Fruit fly (Drosophila melanogaster): ENCODE results near the gene CG43736.

CG43736 gene

DNA sequence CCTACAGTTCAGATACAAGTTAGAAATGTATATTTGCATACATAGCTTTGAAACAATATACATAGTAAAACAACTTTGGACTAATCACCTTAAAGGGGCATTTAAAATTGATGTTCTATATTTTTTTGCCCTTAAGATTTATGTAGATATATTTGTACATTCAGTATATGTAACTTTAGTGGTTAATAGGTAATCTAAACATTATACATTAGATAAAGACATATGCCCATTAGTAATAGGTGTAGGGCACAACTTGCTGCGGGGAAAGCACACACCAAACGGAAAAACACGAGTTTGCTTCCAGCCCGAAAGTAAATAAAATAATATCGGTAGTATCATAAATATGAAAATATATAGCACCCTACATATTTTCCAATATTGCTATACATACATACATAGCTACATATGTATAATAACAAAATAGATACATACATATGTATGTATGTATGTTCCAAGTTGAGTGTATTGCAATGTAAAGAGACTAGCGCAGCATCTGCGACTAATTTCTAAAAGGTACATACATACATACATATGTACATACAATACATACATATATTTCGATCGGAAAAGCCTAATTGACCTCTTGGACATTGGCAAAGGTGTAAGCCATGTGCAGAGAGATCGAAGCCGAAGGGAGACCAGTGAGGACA is at the start of gene CG43736 (continued):
- TF ChIP-seq crp (GFP tag; optimal IDR thresholded peaks at IDR 0.05): peak in 1 of 2 experiments; percentile 49
- TF ChIP-seq Ets65A (GFP tag): peak; percentile 98
- peak; percentile 96 for TF ChIP-seq CG10209 (GFP tag; optimal IDR thresholded peaks at IDR 0.05)
- peak; percentile 86 for TF ChIP-seq CG7372 (GFP tag; IDR thresholded peaks at IDR 0.05)
- peak; percentile 85 for TF ChIP-seq klu (GFP tag; IDR thresholded peaks at IDR 0.05)
- TF ChIP-seq aop (GFP tag; IDR thresholded peaks at IDR 0.05): no peak
- TF ChIP-seq bigmax (GFP tag; optimal IDR thresholded peaks at IDR 0.05): peak; percentile 48
- TF ChIP-seq sens-2 (GFP tag; IDR thresholded peaks at IDR 0.05): peak; percentile 59; the same call in 1 of the 2 replicates
- peak; percentile 70 for TF ChIP-seq CG43689 (GFP tag; IDR thresholded peaks at IDR 0.05)
- TF ChIP-seq CG1792 (GFP tag; optimal IDR thresholded peaks at IDR 0.05): peak; percentile 86
- TF ChIP-seq CG10431 (GFP tag; optimal IDR thresholded peaks at IDR 0.05): peak; percentile 85
- TF ChIP-seq CG33557 (GFP tag; optimal IDR thresholded peaks at IDR 0.05): peak; percentile 93
- TF ChIP-seq p53 (GFP tag; optimal IDR thresholded peaks at IDR 0.05): peak; percentile 59
- TF ChIP-seq ERR (GFP tag; optimal IDR thresholded peaks at IDR 0.05): peak; percentile 75
- TF ChIP-seq CG12744 (GFP tag; optimal IDR thresholded peaks at IDR 0.05): peak; percentile 90
- TF ChIP-seq dm (GFP tag; optimal IDR thresholded peaks at IDR 0.05): peak; percentile 79
- peak; percentile 91 for TF ChIP-seq Dip3 (GFP tag; optimal IDR thresholded peaks at IDR 0.05)
- TF ChIP-seq zf30C (GFP tag; optimal IDR thresholded peaks at IDR 0.05): no peak
- TF ChIP-seq Ssrp (tag; optimal IDR thresholded peaks at IDR 0.05): peak; percentile 96
- TF ChIP-seq CG15514 (GFP tag; optimal IDR thresholded peaks at IDR 0.05): peak; percentile 77
- TF ChIP-seq Scr (GFP tag; IDR thresholded peaks at IDR 0.05; ENCODE audit: partially characterized antibody): no peak
- TF ChIP-seq HmgD (GFP tag; optimal IDR thresholded peaks at IDR 0.05): peak; percentile 45
- peak; percentile 91 for TF ChIP-seq CG8944 (GFP tag; optimal IDR thresholded peaks at IDR 0.05)
- TF ChIP-seq usp (GFP tag; optimal IDR thresholded peaks at IDR 0.05): no peak
- TF ChIP-seq CG6854 (GFP tag; optimal IDR thresholded peaks at IDR 0.05): peak; percentile 94
- peak; percentile 43 for TF ChIP-seq MESR4 (GFP tag; optimal IDR thresholded peaks at IDR 0.05)
- TF ChIP-seq CG4328 (GFP tag; optimal IDR thresholded peaks at IDR 0.05): peak; percentile 94
- TF ChIP-seq cas (GFP tag; IDR thresholded peaks at IDR 0.05): peak; percentile 69
- peak; percentile 99 for TF ChIP-seq CG10274 (GFP tag; optimal IDR thresholded peaks at IDR 0.05)
- peak; percentile 75 for TF ChIP-seq Poxn (GFP tag; IDR thresholded peaks at IDR 0.05)
- peak; percentile 87 for TF ChIP-seq CG17568 (GFP tag; optimal IDR thresholded peaks at IDR 0.05)
- peak; percentile 94 for TF ChIP-seq mam (GFP tag; optimal IDR thresholded peaks at IDR 0.05)
- peak in 1 of 2 experiments; percentile 96 for TF ChIP-seq Eip74EF (GFP tag; optimal IDR thresholded peaks at IDR 0.05)
- peak; percentile 97 for TF ChIP-seq Fer1 (GFP tag; optimal IDR thresholded peaks at IDR 0.05)
- peak; percentile 94 for TF ChIP-seq CG12299 (tag; optimal IDR thresholded peaks at IDR 0.05)
- TF ChIP-seq org-1 (GFP tag; optimal IDR thresholded peaks at IDR 0.05): peak; percentile 94
- TF ChIP-seq CG6791 (GFP tag; IDR thresholded peaks at IDR 0.05; ENCODE audit: partially characterized antibody): no peak
- TF ChIP-seq Elba2 (GFP tag; optimal IDR thresholded peaks at IDR 0.05): no peak
- TF ChIP-seq cato (GFP tag; optimal IDR thresholded peaks at IDR 0.05; ENCODE audit: borderline replicate concordance): peak; percentile 87
- TF ChIP-seq Vsx1 (GFP tag; optimal IDR thresholded peaks at IDR 0.05): peak; percentile 91
- peak; percentile 85 for TF ChIP-seq vfl (GFP tag; optimal IDR thresholded peaks at IDR 0.05)
- peak; percentile 93 for TF ChIP-seq Atf-2 (GFP tag; optimal IDR thresholded peaks at IDR 0.05)
- peak; percentile 81 for TF ChIP-seq kay (GFP tag; optimal IDR thresholded peaks at IDR 0.05)
- TF ChIP-seq CG30431 (GFP tag; optimal IDR thresholded peaks at IDR 0.05): peak; percentile 90
- peak; percentile 83 for TF ChIP-seq fd64A (GFP tag; optimal IDR thresholded peaks at IDR 0.05)
- TF ChIP-seq hth (optimal IDR thresholded peaks at IDR 0.05): no peak
- TF ChIP-seq mirr (GFP tag; optimal IDR thresholded peaks at IDR 0.05): peak; percentile 82
- TF ChIP-seq row (GFP tag; IDR thresholded peaks at IDR 0.05): peak; percentile 87
- peak; percentile 96 for TF ChIP-seq Meics (GFP tag; optimal IDR thresholded peaks at IDR 0.05)
- TF ChIP-seq CG11398 (GFP tag; optimal IDR thresholded peaks at IDR 0.05): peak; percentile 85

All from whole organism, embryonic.